Fruit fly (Drosophila melanogaster) whole organism, embryonic: ENCODE measurements around the gene PolD3.

ENCODE experiments used
- CG11247 ChIP-seq: fragments of 200-800 bp; sonication (Bioruptor generic); IDR thresholded peaks from 2 replicates; pipeline ENCODE4 v1.3.6; 2022; ENCODE audit warnings: missing biosample characterization, missing genetic modification characterization
- CG31365 ChIP-seq: fragments of 200-800 bp; sonication (Bioruptor generic); optimal IDR thresholded peaks from 2 replicates; lab custom pipeline; 2018; ENCODE audit warnings: missing biosample characterization, mild to moderate bottlenecking, missing genetic modification characterization
- CG8478 ChIP-seq: fragments of >200 bp; optimal IDR thresholded peaks from 2 replicates; lab custom pipeline; 2018
- hkb ChIP-seq, 2 experiments: fragments of 200-800 bp in 1 of 2; fragments of >200 bp in 1 of 2; sonication (Bioruptor generic) in 1 of 2; IDR thresholded peaks in 1 of 2; optimal IDR thresholded peaks in 1 of 2; 2 replicates each; pipeline versions ENCODE4 v1.3.6 to Lab custom; 2017 to 2022; ENCODE audit warnings: missing biosample characterization in 1 of 2, missing genetic modification characterization in 1 of 2
- pan ChIP-seq, 4 experiments: fragments of >200 bp in 3 of 4; fragments of 200-800 bp in 1 of 4; sonication (Bioruptor generic) in 1 of 4; optimal IDR thresholded peaks in 3 of 4; IDR thresholded peaks in 1 of 4; 2 replicates each; pipeline versions ENCODE4 v1.3.6 to Lab custom; 2017 to 2022; ENCODE audit warnings: missing biosample characterization in 2 of 4, missing genetic modification characterization in 2 of 4, mixed read lengths in 1 of 4
- scrt ChIP-seq: fragments of 200-800 bp; sonication (Bioruptor generic); optimal IDR thresholded peaks from 2 replicates; lab custom pipeline; 2018; ENCODE audit warnings: missing biosample characterization, mild to moderate bottlenecking, missing genetic modification characterization, moderate library complexity
- ttk ChIP-seq: fragments of 200-800 bp; sonication (Bioruptor generic); IDR thresholded peaks from 2 replicates; pipeline ENCODE4 v2.1.2; 2022; ENCODE audit warnings: missing biosample characterization, missing genetic modification characterization
- usp ChIP-seq: fragments of >200 bp; optimal IDR thresholded peaks from 2 replicates; lab custom pipeline; 2017; ENCODE audit warnings: missing biosample characterization, missing genetic modification characterization

DNA sequence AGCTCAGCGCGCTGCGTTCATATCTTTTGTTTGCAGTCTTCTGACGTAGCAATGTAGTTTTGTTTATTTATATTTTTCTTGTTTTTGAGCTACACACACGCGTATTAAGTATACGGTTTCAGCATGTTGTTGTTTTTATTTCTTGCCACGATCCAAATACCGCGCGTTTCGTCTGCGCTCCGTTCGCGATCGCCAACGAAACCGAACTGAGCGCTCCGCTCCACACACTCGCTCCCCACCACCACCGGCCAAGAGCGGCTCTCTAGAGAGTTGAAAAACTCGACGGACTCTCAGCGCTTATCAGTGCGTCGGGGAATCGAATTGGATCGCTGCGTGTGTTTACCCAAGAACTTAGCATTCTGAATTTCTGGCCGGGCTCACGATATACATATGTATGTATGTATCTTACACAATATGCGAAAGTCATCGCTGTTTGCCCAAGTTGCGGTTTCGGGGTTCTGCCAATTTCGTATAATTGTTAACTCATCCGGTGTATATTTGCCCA lies 8.4 kb upstream of the PolD3 start, which contains the start of gene yuri:
- TF ChIP-seq ttk (no peak), CG31365 (tag; lab: Kevin White, UChicago) (peak; percentile 51), scrt (GFP tag; lab: Kevin White, UChicago) (peak; percentile 31), CG8478 (lab: Kevin White, UChicago) (no peak), pan (optimal IDR thresholded peaks at IDR 0.05; lab: Kevin White, UChicago) (no peak), pan (GFP tag; optimal IDR thresholded peaks at IDR 0.05 in 1 of 2, IDR thresholded peaks at IDR 0.05 in 1 of 2) (peak in 1 of 2 experiments; percentile 42), CG11247 (GFP tag; lab: Robert Waterston, UW) (no peak), usp (GFP tag; lab: Kevin White, UChicago) (no peak), hkb (optimal IDR thresholded peaks at IDR 0.05; lab: Kevin White, UChicago) (no peak), hkb (GFP tag; IDR thresholded peaks at IDR 0.05; lab: Robert Waterston, UW) (peak; percentile 67)
